Fruit fly (Drosophila melanogaster) whole organism, embryonic: ENCODE measurements around the gene CG43447.

ENCODE experiments used
- C15 ChIP-seq: fragments of 200-800 bp; sonication (Bioruptor generic); IDR thresholded peaks from 3 replicates; pipeline ENCODE4 v1.3.6; 2022; ENCODE audit warnings: missing biosample characterization, missing genetic modification characterization
- CG10209 ChIP-seq: fragments of 200-800 bp; sonication (Bioruptor generic); optimal IDR thresholded peaks from 3 replicates; lab custom pipeline; 2017; ENCODE audit warnings: missing biosample characterization, mild to moderate bottlenecking, missing genetic modification characterization, missing genetic modification reagents
- CG10959 ChIP-seq: fragments of 200-800 bp; sonication (Bioruptor generic); IDR thresholded peaks from 2 replicates; pipeline ENCODE4 v1.3.6; 2022; ENCODE audit warnings: missing biosample characterization, missing genetic modification characterization
- CG11398 ChIP-seq: fragments of 200-800 bp; sonication (Bioruptor generic); optimal IDR thresholded peaks from 2 replicates; lab custom pipeline; 2016; ENCODE audit warnings: missing biosample characterization, missing genetic modification characterization
- CG11456 ChIP-seq: fragments of 200-800 bp; sonication (Bioruptor generic); IDR thresholded peaks from 3 replicates; pipeline ENCODE4 v1.3.6; 2022; ENCODE audit warnings: missing biosample characterization, missing genetic modification characterization
- CG11504 ChIP-seq: fragments of 200-800 bp; sonication (Bioruptor generic); optimal IDR thresholded peaks from 3 replicates; lab custom pipeline; 2019; ENCODE audit warnings: missing biosample characterization, mild to moderate bottlenecking, missing genetic modification characterization, moderate library complexity
- CG11560 ChIP-seq: fragments of 200-800 bp; sonication (Bioruptor generic); IDR thresholded peaks from 3 replicates; pipeline ENCODE4 v1.3.6; 2022; ENCODE audit warnings: missing biosample characterization, missing genetic modification characterization
- CG12299 ChIP-seq: fragments of 200-800 bp; sonication (Bioruptor generic); optimal IDR thresholded peaks from 2 replicates; lab custom pipeline; 2018; ENCODE audit warnings: missing biosample characterization, mild to moderate bottlenecking, missing genetic modification characterization
- CG18262 ChIP-seq: fragments of 200-800 bp; optimal IDR thresholded peaks from 3 replicates; lab custom pipeline; 2019; ENCODE audit warnings: missing biosample characterization, mild to moderate bottlenecking, missing genetic modification characterization, moderate library complexity
- CG2202 ChIP-seq: fragments of 200-800 bp; sonication (Bioruptor generic); optimal IDR thresholded peaks from 2 replicates; lab custom pipeline; 2018; ENCODE audit warnings: missing biosample characterization, mild to moderate bottlenecking, missing genetic modification characterization
- CG32532 ChIP-seq: fragments of 200-800 bp; sonication (Bioruptor generic); IDR thresholded peaks from 2 replicates; pipeline ENCODE4 v1.3.6; 2022; ENCODE audit warnings: missing biosample characterization, missing genetic modification characterization
- CG3847 ChIP-seq: fragments of 200-800 bp; sonication (Bioruptor generic); IDR thresholded peaks from 2 replicates; pipeline ENCODE4 v1.3.6; 2022; ENCODE audit warnings: missing biosample characterization, missing genetic modification characterization
- CG4360 ChIP-seq: fragments of 200-800 bp; sonication (Bioruptor generic); IDR thresholded peaks from 2 replicates; pipeline ENCODE4 v1.3.6; 2022; ENCODE audit warnings: missing biosample characterization, missing genetic modification characterization
- CG43689 ChIP-seq: fragments of 200-800 bp; sonication (Bioruptor generic); IDR thresholded peaks from 2 replicates; pipeline ENCODE4 v1.3.6; 2022; ENCODE audit warnings: missing biosample characterization, missing genetic modification characterization
- CG5953 ChIP-seq: fragments of 200-800 bp; sonication (Bioruptor generic); IDR thresholded peaks from 2 replicates; pipeline ENCODE4 v1.3.6; 2022; ENCODE audit warnings: missing biosample characterization, missing genetic modification characterization
- CG6254 ChIP-seq: fragments of 200-800 bp; sonication (Bioruptor generic); optimal IDR thresholded peaks from 3 replicates; lab custom pipeline; 2017; ENCODE audit warnings: mild to moderate bottlenecking, missing biosample characterization, missing genetic modification reagents, missing genetic modification characterization
- CG6854 ChIP-seq: fragments of 200-800 bp; sonication (Bioruptor generic); optimal IDR thresholded peaks from 3 replicates; lab custom pipeline; 2017; ENCODE audit warnings: missing biosample characterization, mild to moderate bottlenecking, missing genetic modification characterization
- CG7271 ChIP-seq: fragments of 200-800 bp; sonication (Bioruptor generic); optimal IDR thresholded peaks from 2 replicates; lab custom pipeline; 2018; ENCODE audit warnings: missing biosample characterization, mild to moderate bottlenecking, missing genetic modification characterization, moderate library complexity
- CG7963 ChIP-seq: fragments of 200-800 bp; sonication (Bioruptor generic); IDR thresholded peaks from 3 replicates; pipeline ENCODE4 v1.3.6; 2022; ENCODE audit warnings: missing biosample characterization, missing genetic modification characterization; ENCODE audit not compliant: partially characterized antibody
- CG9215 ChIP-seq: fragments of 200-800 bp; sonication (Bioruptor generic); IDR thresholded peaks from 2 replicates; pipeline ENCODE4 v1.3.6; 2022; ENCODE audit warnings: missing biosample characterization, missing genetic modification characterization
- Dfd ChIP-seq, 2 experiments: fragments of >200 bp; optimal IDR thresholded peaks; 2 replicates each; lab custom pipeline; 2017; ENCODE audit warnings: missing biosample characterization in 2 of 2, missing genetic modification characterization in 2 of 2
- Dref ChIP-seq: fragments of 200-800 bp; sonication (Bioruptor generic); IDR thresholded peaks from 2 replicates; pipeline ENCODE4 v1.3.6; 2022; ENCODE audit warnings: missing biosample characterization, missing genetic modification characterization
- GATAe ChIP-seq: fragments of 200-800 bp; sonication (Bioruptor generic); conservative IDR thresholded peaks from 2 replicates; pipeline ENCODE4 v1.3.6; 2022; ENCODE audit warnings: missing biosample characterization, missing genetic modification characterization
- Hand ChIP-seq: fragments of 200-800 bp; sonication (Bioruptor generic); optimal IDR thresholded peaks from 2 replicates; lab custom pipeline; 2017; ENCODE audit warnings: mild to moderate bottlenecking, missing biosample characterization, missing genetic modification reagents, missing genetic modification characterization
- Jarid2 ChIP-seq: fragments of 200-800 bp; sonication (Bioruptor generic); optimal IDR thresholded peaks from 3 replicates; lab custom pipeline; 2017; ENCODE audit warnings: mild to moderate bottlenecking, missing biosample characterization, missing genetic modification reagents, missing genetic modification characterization
- MTF-1 ChIP-seq: fragments of 200-800 bp; sonication (Bioruptor generic); optimal IDR thresholded peaks from 2 replicates; lab custom pipeline; 2018; ENCODE audit warnings: missing biosample characterization, mild to moderate bottlenecking, missing genetic modification characterization, borderline replicate concordance
- Mad ChIP-seq: fragments of 200-800 bp; sonication (Bioruptor generic); optimal IDR thresholded peaks from 2 replicates; lab custom pipeline; 2016; ENCODE audit warnings: missing biosample characterization, missing genetic modification characterization
- Meics ChIP-seq: fragments of 200-800 bp; sonication (Bioruptor generic); optimal IDR thresholded peaks from 2 replicates; lab custom pipeline; 2017; ENCODE audit warnings: missing biosample characterization, mild to moderate bottlenecking, missing genetic modification characterization
- Mes4 ChIP-seq: fragments of 200-800 bp; sonication (Bioruptor generic); optimal IDR thresholded peaks from 2 replicates; lab custom pipeline; 2016; ENCODE audit warnings: missing biosample characterization, missing genetic modification characterization
- NC2β ChIP-seq: fragments of 200-800 bp; sonication (Bioruptor generic); optimal IDR thresholded peaks from 2 replicates; lab custom pipeline; 2016; ENCODE audit warnings: missing biosample characterization, missing genetic modification characterization
- Scr ChIP-seq: fragments of 200-800 bp; sonication (Bioruptor generic); IDR thresholded peaks from 2 replicates; pipeline ENCODE4 v1.3.6; 2022; ENCODE audit warnings: missing biosample characterization, missing genetic modification characterization; ENCODE audit not compliant: partially characterized antibody
- Sox102F ChIP-seq: fragments of 200-800 bp; sonication (Bioruptor generic); optimal IDR thresholded peaks from 2 replicates; lab custom pipeline; 2018; ENCODE audit warnings: missing biosample characterization, mild to moderate bottlenecking, missing genetic modification characterization, moderate library complexity
- Ssrp ChIP-seq: fragments of 200-800 bp; sonication (Bioruptor generic); optimal IDR thresholded peaks from 2 replicates; lab custom pipeline; 2018; ENCODE audit warnings: missing biosample characterization, mild to moderate bottlenecking, missing genetic modification characterization, moderate library complexity
- TFAM ChIP-seq: fragments of 200-800 bp; sonication (Bioruptor generic); optimal IDR thresholded peaks from 2 replicates; lab custom pipeline; 2017; ENCODE audit warnings: missing biosample characterization, missing genetic modification characterization, inconsistent platforms
- Tbp ChIP-seq: fragments of >200 bp; optimal IDR thresholded peaks from 2 replicates; lab custom pipeline; 2018; ENCODE audit warnings: missing biosample characterization, missing genetic modification characterization
- ab ChIP-seq: fragments of 200-800 bp; sonication (Bioruptor generic); optimal IDR thresholded peaks from 2 replicates; lab custom pipeline; 2016; ENCODE audit warnings: missing biosample characterization, missing genetic modification characterization
- ato ChIP-seq: fragments of 200-800 bp; sonication (Bioruptor generic); IDR thresholded peaks from 2 replicates; pipeline ENCODE4 v1.3.6; 2022; ENCODE audit warnings: missing biosample characterization, missing genetic modification characterization; ENCODE audit not compliant: partially characterized antibody
- bcd ChIP-seq: fragments of 200-800 bp; sonication (Bioruptor generic); optimal IDR thresholded peaks from 2 replicates; lab custom pipeline; 2017; ENCODE audit warnings: missing biosample characterization, mild to moderate bottlenecking, missing genetic modification characterization
- caup ChIP-seq: fragments of 200-800 bp; sonication (Bioruptor generic); optimal IDR thresholded peaks from 3 replicates; lab custom pipeline; 2017; ENCODE audit warnings: missing biosample characterization, mild to moderate bottlenecking, missing genetic modification characterization, moderate library complexity; ENCODE audit not compliant: severe bottlenecking
- crol ChIP-seq: fragments of 200-800 bp; sonication (Bioruptor generic); IDR thresholded peaks from 2 replicates; pipeline ENCODE4 v1.3.6; 2022; ENCODE audit warnings: missing biosample characterization, missing genetic modification characterization
- dpn ChIP-seq, 2 experiments: fragments of 200-800 bp; sonication (Bioruptor generic); optimal IDR thresholded peaks; 3 replicates each; lab custom pipeline; 2016; ENCODE audit warnings: missing biosample characterization in 2 of 2, missing genetic modification characterization in 2 of 2
- eve ChIP-seq, 2 experiments: fragments of >200 bp; optimal IDR thresholded peaks; 2 replicates each; lab custom pipeline; 2017; ENCODE audit warnings: missing biosample characterization in 2 of 2, missing genetic modification characterization in 2 of 2
- exex ChIP-seq: fragments of 200-800 bp; sonication (Bioruptor generic); optimal IDR thresholded peaks from 4 replicates; lab custom pipeline; 2018; ENCODE audit warnings: missing biosample characterization, mild to moderate bottlenecking, missing genetic modification characterization, moderate library complexity
- gro ChIP-seq: fragments of 200-800 bp; sonication (Bioruptor generic); optimal IDR thresholded peaks from 2 replicates; lab custom pipeline; 2016; ENCODE audit warnings: missing biosample characterization, missing genetic modification characterization
- hth ChIP-seq: fragments of >200 bp; optimal IDR thresholded peaks from 2 replicates; lab custom pipeline; 2017; ENCODE audit warnings: inconsistent platforms
- lmd ChIP-seq: fragments of 200-800 bp; sonication (Bioruptor generic); IDR thresholded peaks from 2 replicates; pipeline ENCODE4 v1.3.6; 2022; ENCODE audit warnings: missing biosample characterization, missing genetic modification characterization
- mam ChIP-seq: fragments of 200-800 bp; sonication (Bioruptor generic); optimal IDR thresholded peaks from 3 replicates; lab custom pipeline; 2016; ENCODE audit warnings: missing biosample characterization, missing genetic modification characterization
- org-1 ChIP-seq: fragments of 200-800 bp; sonication (Bioruptor generic); optimal IDR thresholded peaks from 2 replicates; lab custom pipeline; 2017; ENCODE audit warnings: missing biosample characterization, missing genetic modification characterization
- otp ChIP-seq: fragments of 200-800 bp; sonication (Bioruptor generic); IDR thresholded peaks from 3 replicates; pipeline ENCODE4, ENCODE4 v1.3.6; 2022; ENCODE audit warnings: missing biosample characterization, missing genetic modification characterization
- ranshi ChIP-seq: fragments of 200-800 bp; sonication (Bioruptor generic); IDR thresholded peaks from 2 replicates; pipeline ENCODE4 v1.3.6; 2022; ENCODE audit warnings: missing biosample characterization, missing genetic modification characterization
- tin ChIP-seq: fragments of 200-800 bp; sonication (Bioruptor generic); optimal IDR thresholded peaks from 3 replicates; lab custom pipeline; 2016; ENCODE audit warnings: missing biosample characterization, missing genetic modification characterization
- tna ChIP-seq: fragments of 200-800 bp; sonication (Bioruptor generic); IDR thresholded peaks from 2 replicates; pipeline ENCODE4 v1.3.6; 2022; ENCODE audit warnings: missing biosample characterization, missing genetic modification characterization; ENCODE audit not compliant: partially characterized antibody

Gene CG43447

dm6 chr3R:27421810-27422209, 18.3 kb upstream of the CG43447 start (continued):
- TF ChIP-seq Tbp (GFP tag; lab: Kevin White, UChicago) (no peak), CG10959 (GFP tag; lab: Robert Waterston, UW) (no peak), otp (GFP tag; lab: Robert Waterston, UW) (no peak), CG12299 (tag; lab: Kevin White, UChicago) (no peak), CG6254 (GFP tag; lab: Kevin White, UChicago) (no peak), Sox102F (GFP tag; lab: Kevin White, UChicago) (peak; percentile 55), CG7963 (GFP tag; lab: Robert Waterston, UW) (no peak), Ssrp (tag; lab: Kevin White, UChicago) (no peak), Mes4 (no peak), lmd (peak; percentile 45; the same call in 1 of the 2 replicates), CG43689 (no peak), Jarid2 (GFP tag; lab: Kevin White, UChicago) (no peak), CG5953 (GFP tag; lab: Robert Waterston, UW) (no peak), mam (GFP tag; lab: Kevin White, UChicago) (no peak), dpn (GFP tag; optimal IDR thresholded peaks at IDR 0.05; lab: Kevin White, UChicago) (peak; percentile 23 to 35), Mad (no peak), Hand (GFP tag; lab: Kevin White, UChicago) (no peak), C15 (GFP tag; lab: Robert Waterston, UW) (no peak), CG11504 (tag; lab: Kevin White, UChicago) (peak; percentile 56), CG32532 (GFP tag; lab: Robert Waterston, UW) (peak; percentile 18; the same call in 1 of the 2 replicates), CG11398 (no peak), crol (GFP tag; lab: Robert Waterston, UW) (no peak), CG6854 (GFP tag; lab: Kevin White, UChicago) (no peak), tin (GFP tag; lab: Kevin White, UChicago) (no peak), CG9215 (GFP tag; lab: Robert Waterston, UW) (no peak), ato (GFP tag; lab: Robert Waterston, UW) (no peak), exex (tag; lab: Kevin White, UChicago) (no peak), MTF-1 (GFP tag; lab: Kevin White, UChicago) (no peak), CG4360 (GFP tag; lab: Robert Waterston, UW) (no peak), Dref (GFP tag; lab: Robert Waterston, UW) (no peak), ranshi (GFP tag; lab: Robert Waterston, UW) (no peak), CG10209 (no peak), NC2β (no peak), bcd (GFP tag; lab: Kevin White, UChicago) (peak; percentile 23), CG11560 (tag; lab: Robert Waterston, UW) (no peak)
- TF ChIP-seq, all 482 proteins: peak for 67

dm6 chr3R:27426702-27427101, 13.4 kb upstream of the CG43447 start:
- no peak for TF ChIP-seq Dfd (GFP tag; optimal IDR thresholded peaks at IDR 0.05; lab: Kevin White, UChicago)
- peak; percentile 49 for TF ChIP-seq Meics
- no peak for TF ChIP-seq ab (GFP tag; lab: Kevin White, UChicago)
- TF ChIP-seq hth (lab: Kevin White, UChicago), result no peak
- TF ChIP-seq Scr (GFP tag; lab: Robert Waterston, UW), result no peak
- TF ChIP-seq GATAe (GFP tag; lab: Robert Waterston, UW), result no peak
- TF ChIP-seq org-1 (GFP tag; lab: Kevin White, UChicago), result no peak
- TF ChIP-seq TFAM (GFP tag; lab: Kevin White, UChicago), result no peak
- peak in 1 of 2 experiments; percentile 61 for TF ChIP-seq eve (GFP tag; optimal IDR thresholded peaks at IDR 0.05; lab: Kevin White, UChicago)
- no peak for TF ChIP-seq CG3847 (GFP tag; lab: Robert Waterston, UW)
- no peak for TF ChIP-seq gro (GFP tag; lab: Kevin White, UChicago)
- TF ChIP-seq CG7271, result no peak
- peak; percentile 13 for TF ChIP-seq caup
- TF ChIP-seq CG18262, result peak; percentile 50
- no peak for TF ChIP-seq CG6854 (GFP tag; lab: Kevin White, UChicago)
- no peak for TF ChIP-seq CG2202 (tag; lab: Kevin White, UChicago)
- TF ChIP-seq tna (GFP tag; lab: Robert Waterston, UW), result no peak
- no peak for TF ChIP-seq CG11456 (GFP tag; lab: Robert Waterston, UW)
- TF ChIP-seq lmd, result peak; percentile 12; the same call in 1 of the 2 replicates
